Fruit fly (Drosophila melanogaster) whole organism, embryonic: Measurements from ENCODE around the gene CG33695.
A peak's percentile ranks its signal among the peaks of the same experiment; 100 is the strongest.

Experiments used
- Abd-B ChIP-seq: fragments of 200-800 bp; sonication (Bioruptor generic); optimal IDR thresholded peaks from 2 replicates; lab custom pipeline; 2018; ENCODE audit warnings: missing biosample characterization, mild to moderate bottlenecking, missing genetic modification characterization, moderate library complexity
- CG10366 ChIP-seq: fragments of 200-800 bp; sonication (Bioruptor generic); IDR thresholded peaks from 2 replicates; pipeline ENCODE4 v1.3.6; 2022; ENCODE audit warnings: missing biosample characterization, missing genetic modification characterization
- CG10543 ChIP-seq: fragments of 200-800 bp; sonication (Bioruptor generic); optimal IDR thresholded peaks from 3 replicates; lab custom pipeline; 2017; ENCODE audit warnings: missing biosample characterization, mild to moderate bottlenecking, missing genetic modification characterization, moderate library complexity
- CG12769 ChIP-seq: fragments of 200-800 bp; sonication (Bioruptor generic); optimal IDR thresholded peaks from 2 replicates; lab custom pipeline; 2019; ENCODE audit warnings: missing biosample characterization, mild to moderate bottlenecking, missing genetic modification characterization, moderate library complexity
- CG14667 ChIP-seq: fragments of 200-800 bp; sonication (Bioruptor generic); IDR thresholded peaks from 2 replicates; pipeline ENCODE4 v1.3.6; 2022; ENCODE audit warnings: missing biosample characterization, missing genetic modification characterization
- CG15269 ChIP-seq: fragments of 200-800 bp; sonication (Bioruptor generic); optimal IDR thresholded peaks from 2 replicates; lab custom pipeline; 2018; ENCODE audit warnings: missing biosample characterization, mild to moderate bottlenecking, missing genetic modification characterization, moderate library complexity
- CG16813 ChIP-seq: fragments of 200-800 bp; sonication (Bioruptor generic); IDR thresholded peaks from 3 replicates; pipeline ENCODE4 v1.3.6; 2022; ENCODE audit warnings: missing biosample characterization, missing genetic modification characterization; ENCODE audit not compliant: partially characterized antibody
- CG18619 ChIP-seq: fragments of 200-800 bp; sonication (Bioruptor generic); optimal IDR thresholded peaks from 3 replicates; lab custom pipeline; 2017; ENCODE audit warnings: missing biosample characterization, mild to moderate bottlenecking, missing genetic modification characterization
- CG2889 ChIP-seq: fragments of 200-800 bp; sonication (Bioruptor generic); IDR thresholded peaks from 3 replicates; pipeline ENCODE4 v1.3.6; 2022; ENCODE audit warnings: missing biosample characterization, missing genetic modification characterization
- CG5180 ChIP-seq: fragments of 200-800 bp; sonication (Bioruptor generic); optimal IDR thresholded peaks from 3 replicates; lab custom pipeline; 2017; ENCODE audit warnings: missing biosample characterization, missing genetic modification characterization, mild to moderate bottlenecking, moderate library complexity, missing genetic modification reagents
- CG7271 ChIP-seq: fragments of 200-800 bp; sonication (Bioruptor generic); optimal IDR thresholded peaks from 2 replicates; lab custom pipeline; 2018; ENCODE audit warnings: missing biosample characterization, mild to moderate bottlenecking, missing genetic modification characterization, moderate library complexity
- CG7357 ChIP-seq: fragments of 200-800 bp; sonication (Bioruptor generic); IDR thresholded peaks from 3 replicates; pipeline ENCODE4 v1.3.6; 2022; ENCODE audit warnings: missing biosample characterization, missing genetic modification characterization
- CG7963 ChIP-seq: fragments of 200-800 bp; sonication (Bioruptor generic); IDR thresholded peaks from 3 replicates; pipeline ENCODE4 v1.3.6; 2022; ENCODE audit warnings: missing biosample characterization, missing genetic modification characterization; ENCODE audit not compliant: partially characterized antibody
- CG8924 ChIP-seq: fragments of 200-800 bp; optimal IDR thresholded peaks from 3 replicates; lab custom pipeline; 2019; ENCODE audit warnings: missing biosample characterization, mild to moderate bottlenecking, missing genetic modification characterization, moderate library complexity
- D19A ChIP-seq: fragments of 200-800 bp; optimal IDR thresholded peaks from 3 replicates; lab custom pipeline; 2019; ENCODE audit warnings: missing biosample characterization, mild to moderate bottlenecking, missing genetic modification characterization, moderate library complexity
- Deaf1 ChIP-seq: fragments of 200-800 bp; optimal IDR thresholded peaks from 3 replicates; lab custom pipeline; 2019; ENCODE audit warnings: missing biosample characterization, mild to moderate bottlenecking, missing genetic modification characterization, moderate library complexity
- Ets97D ChIP-seq: fragments of 200-800 bp; sonication (Bioruptor generic); optimal IDR thresholded peaks from 3 replicates; lab custom pipeline; 2016; ENCODE audit warnings: missing biosample characterization, missing genetic modification characterization
- Fer3 ChIP-seq: fragments of 200-800 bp; sonication (Bioruptor generic); optimal IDR thresholded peaks from 2 replicates; lab custom pipeline; 2018; ENCODE audit warnings: missing biosample characterization, mild to moderate bottlenecking, missing genetic modification characterization, moderate library complexity
- Nf-YB ChIP-seq: fragments of 200-800 bp; sonication (Bioruptor generic); optimal IDR thresholded peaks from 3 replicates; lab custom pipeline; 2019; ENCODE audit warnings: missing biosample characterization, mild to moderate bottlenecking, missing genetic modification characterization, moderate library complexity
- Nf-YC ChIP-seq: fragments of 200-800 bp; optimal IDR thresholded peaks from 3 replicates; lab custom pipeline; 2019; ENCODE audit warnings: missing biosample characterization, mild to moderate bottlenecking, missing genetic modification characterization, moderate library complexity
- Pdp1 ChIP-seq, 2 experiments: fragments of 200-800 bp; sonication (Bioruptor generic); optimal IDR thresholded peaks; 3 replicates each; lab custom pipeline; 2016; ENCODE audit warnings: missing biosample characterization in 2 of 2, missing genetic modification characterization in 2 of 2, mild to moderate bottlenecking in 1 of 2, moderate library complexity in 1 of 2
- ab ChIP-seq: fragments of 200-800 bp; sonication (Bioruptor generic); optimal IDR thresholded peaks from 2 replicates; lab custom pipeline; 2016; ENCODE audit warnings: missing biosample characterization, missing genetic modification characterization
- btn ChIP-seq: fragments of 200-800 bp; sonication (Bioruptor generic); optimal IDR thresholded peaks from 2 replicates; lab custom pipeline; 2016; ENCODE audit warnings: missing biosample characterization, missing genetic modification characterization
- cg ChIP-seq: fragments of 200-800 bp; sonication (Bioruptor generic); optimal IDR thresholded peaks from 3 replicates; lab custom pipeline; 2019; ENCODE audit warnings: missing biosample characterization, mild to moderate bottlenecking, missing genetic modification characterization, moderate library complexity
- chinmo ChIP-seq: fragments of 200-800 bp; sonication (Bioruptor generic); IDR thresholded peaks from 4 replicates; pipeline ENCODE4 v1.3.6; 2022; ENCODE audit warnings: missing biosample characterization, missing genetic modification characterization; ENCODE audit not compliant: partially characterized antibody
- crol ChIP-seq: fragments of 200-800 bp; sonication (Bioruptor generic); IDR thresholded peaks from 2 replicates; pipeline ENCODE4 v1.3.6; 2022; ENCODE audit warnings: missing biosample characterization, missing genetic modification characterization
- dm ChIP-seq: fragments of 200-800 bp; sonication (Bioruptor generic); optimal IDR thresholded peaks from 3 replicates; lab custom pipeline; 2016; ENCODE audit warnings: missing biosample characterization, missing genetic modification characterization
- dmrt99B ChIP-seq: fragments of 200-800 bp; sonication (Bioruptor generic); optimal IDR thresholded peaks from 2 replicates; lab custom pipeline; 2018; ENCODE audit warnings: missing biosample characterization, mild to moderate bottlenecking, missing genetic modification characterization, moderate library complexity
- gce ChIP-seq: fragments of 200-800 bp; sonication (Bioruptor generic); IDR thresholded peaks from 3 replicates; pipeline ENCODE4 v1.3.6; 2022; ENCODE audit warnings: missing biosample characterization, missing genetic modification characterization
- grn ChIP-seq: fragments of 200-800 bp; sonication (Bioruptor generic); optimal IDR thresholded peaks from 3 replicates; lab custom pipeline; 2017; ENCODE audit warnings: missing biosample characterization, missing genetic modification characterization
- jing ChIP-seq: fragments of 200-800 bp; sonication (Bioruptor generic); optimal IDR thresholded peaks from 2 replicates; lab custom pipeline; 2018; ENCODE audit warnings: missing biosample characterization, mild to moderate bottlenecking, missing genetic modification characterization
- knrl ChIP-seq: fragments of 200-800 bp; sonication (Bioruptor generic); IDR thresholded peaks from 3 replicates; pipeline ENCODE4 v1.3.6; 2022; ENCODE audit warnings: missing biosample characterization, missing genetic modification characterization; ENCODE audit not compliant: partially characterized antibody
- mld ChIP-seq: fragments of 200-800 bp; sonication (Bioruptor generic); IDR thresholded peaks from 3 replicates; pipeline ENCODE4 v1.3.6; 2022; ENCODE audit warnings: missing biosample characterization, missing genetic modification characterization; ENCODE audit not compliant: partially characterized antibody
- oc ChIP-seq: fragments of 200-800 bp; sonication (Bioruptor generic); optimal IDR thresholded peaks from 2 replicates; lab custom pipeline; 2018; ENCODE audit warnings: missing biosample characterization, mild to moderate bottlenecking, missing genetic modification characterization, moderate library complexity
- psq ChIP-seq: fragments of 200-800 bp; sonication (Bioruptor generic); optimal IDR thresholded peaks from 2 replicates; lab custom pipeline; 2017; ENCODE audit warnings: missing biosample characterization, missing genetic modification characterization
- sd ChIP-seq: fragments of 200-800 bp; sonication (Bioruptor generic); optimal IDR thresholded peaks from 3 replicates; lab custom pipeline; 2018; ENCODE audit warnings: missing biosample characterization, mild to moderate bottlenecking, missing genetic modification characterization, moderate library complexity
- sisA ChIP-seq: fragments of 200-800 bp; sonication (Bioruptor generic); IDR thresholded peaks from 2 replicates; pipeline ENCODE4 v1.3.6; 2022; ENCODE audit warnings: missing biosample characterization, missing genetic modification characterization
- slbo ChIP-seq: fragments of 200-800 bp; sonication (Bioruptor generic); IDR thresholded peaks from 2 replicates; pipeline ENCODE4 v1.3.6; 2022; ENCODE audit warnings: missing biosample characterization, missing genetic modification characterization
- sqz ChIP-seq: fragments of 200-800 bp; sonication (Bioruptor generic); optimal IDR thresholded peaks from 3 replicates; lab custom pipeline; 2018; ENCODE audit warnings: missing biosample characterization, mild to moderate bottlenecking, missing genetic modification characterization
- sr ChIP-seq: fragments of 200-800 bp; sonication (Bioruptor generic); IDR thresholded peaks from 3 replicates; pipeline ENCODE4 v1.3.6; 2022; ENCODE audit warnings: missing biosample characterization, missing genetic modification characterization
- unpg ChIP-seq: fragments of 200-800 bp; sonication (Bioruptor generic); optimal IDR thresholded peaks from 3 replicates; lab custom pipeline; 2018; ENCODE audit warnings: missing biosample characterization, mild to moderate bottlenecking, missing genetic modification characterization, moderate library complexity
- vvl ChIP-seq: fragments of 200-800 bp; sonication (Bioruptor generic); IDR thresholded peaks from 2 replicates; pipeline ENCODE4 v1.3.6; 2022; ENCODE audit warnings: missing biosample characterization, missing genetic modification characterization
- yki ChIP-seq: fragments of >200 bp; optimal IDR thresholded peaks from 3 replicates; lab custom pipeline; 2018

Gene CG33695

DNA sequence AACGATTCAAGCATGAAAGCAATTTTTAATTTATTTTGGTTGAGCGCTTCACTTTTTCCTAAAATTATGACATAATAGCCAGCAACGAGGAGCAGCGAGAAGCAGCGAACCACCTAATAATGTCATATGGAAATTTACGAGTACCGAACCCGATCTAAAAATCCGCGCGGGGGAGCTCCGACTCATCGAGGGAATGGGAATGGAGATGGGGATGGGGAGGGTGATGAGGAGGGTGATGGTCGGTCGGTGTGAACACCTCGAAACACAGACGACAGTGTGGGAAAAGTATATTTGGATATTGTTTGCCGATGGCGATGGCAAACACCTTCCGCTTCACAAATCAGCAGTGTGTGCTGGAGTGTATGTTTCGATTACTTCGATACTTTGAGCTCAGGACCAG is 49.8 kb upstream of the CG33695 start (continued):
- TF ChIP-seq CG2889, result no peak
- no peak for TF ChIP-seq CG7271 (tag; lab: Kevin White, UChicago)
- TF ChIP-seq unpg (GFP tag; lab: Kevin White, UChicago), result no peak
- TF ChIP-seq gce (GFP tag; lab: Robert Waterston, UW), result no peak
- no peak for TF ChIP-seq yki (lab: Kevin White, UChicago)
- TF ChIP-seq CG10366 (GFP tag; lab: Robert Waterston, UW), result no peak
- TF ChIP-seq D19A, result peak; percentile 53
- TF ChIP-seq chinmo (GFP tag; lab: Robert Waterston, UW), result no peak
- peak in 1 of 2 experiments; percentile 57 for TF ChIP-seq Pdp1 (GFP tag; optimal IDR thresholded peaks at IDR 0.05; lab: Kevin White, UChicago)
- TF ChIP-seq Fer3 (tag; lab: Kevin White, UChicago), result no peak
- TF ChIP-seq CG7963 (GFP tag; lab: Robert Waterston, UW), result no peak
- no peak for TF ChIP-seq CG16813 (GFP tag; lab: Robert Waterston, UW)
- TF ChIP-seq mld (GFP tag; lab: Robert Waterston, UW), result no peak
- no peak for TF ChIP-seq btn
- TF ChIP-seq dm (GFP tag; lab: Kevin White, UChicago), result no peak
- no peak for TF ChIP-seq knrl (GFP tag; lab: Robert Waterston, UW)
- no peak for TF ChIP-seq CG10543 (GFP tag; lab: Kevin White, UChicago)

DNA sequence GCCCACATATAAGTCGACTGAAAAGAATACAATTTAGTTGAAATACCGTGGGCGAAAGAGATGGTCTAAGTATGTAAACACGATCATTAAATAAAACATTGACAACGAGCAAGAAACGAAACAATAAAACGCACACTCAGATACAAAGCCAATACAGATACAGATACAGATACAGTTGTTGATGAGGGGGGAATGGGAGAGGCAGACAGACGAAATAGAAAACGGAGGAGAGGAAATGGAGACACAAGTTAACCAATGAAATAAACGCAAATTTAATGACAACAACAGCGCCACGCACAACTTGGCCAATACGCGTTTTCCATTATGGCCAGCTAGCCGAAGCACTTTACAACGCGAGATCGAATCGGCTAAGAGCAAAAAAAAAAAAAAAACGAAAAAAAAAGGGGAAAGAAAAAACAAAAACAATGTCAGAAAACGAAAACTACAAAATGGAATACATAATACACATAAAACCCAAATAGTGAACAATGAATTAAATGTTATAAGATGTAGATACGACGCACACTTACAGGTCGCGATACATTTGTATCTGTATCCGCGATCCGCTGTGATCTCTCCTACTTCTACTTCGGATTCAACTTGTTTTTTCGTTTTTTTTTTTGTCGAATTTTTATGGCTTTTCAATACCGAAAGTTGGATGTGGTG is 48.8 kb upstream of the CG33695 start:
- TF ChIP-seq CG7357 (GFP tag; lab: Robert Waterston, UW), result no peak
- peak; percentile 40 for TF ChIP-seq CG15269
- no peak for TF ChIP-seq CG18619
- TF ChIP-seq Abd-B (GFP tag; lab: Kevin White, UChicago), result peak; percentile 12
- TF ChIP-seq cg, result peak; percentile 72
- TF ChIP-seq sd (tag; lab: Kevin White, UChicago), result peak; percentile 28
- peak; percentile 56 for TF ChIP-seq psq (GFP tag; lab: Kevin White, UChicago)
- peak; percentile 4; the same call in 1 of the 3 replicates for TF ChIP-seq sr (GFP tag; lab: Robert Waterston, UW)
- TF ChIP-seq CG8924 (tag; lab: Kevin White, UChicago), result peak; percentile 43
- peak; percentile 63 for TF ChIP-seq CG12769 (tag; lab: Kevin White, UChicago)
- no peak for TF ChIP-seq CG14667 (GFP tag; lab: Robert Waterston, UW)
- TF ChIP-seq Deaf1 (tag; lab: Kevin White, UChicago), result peak; percentile 65
- peak; percentile 73 for TF ChIP-seq sqz (GFP tag; lab: Kevin White, UChicago)
- peak; percentile 65; the same call in 1 of the 4 replicates for TF ChIP-seq chinmo (GFP tag; lab: Robert Waterston, UW)
- peak; percentile 19 for TF ChIP-seq CG5180 (GFP tag; lab: Kevin White, UChicago)
- TF ChIP-seq Nf-YB, result peak; percentile 90
- no peak for TF ChIP-seq jing (GFP tag; lab: Kevin White, UChicago)
- TF ChIP-seq Nf-YC (tag; lab: Kevin White, UChicago), result peak; percentile 95
- TF ChIP-seq slbo (GFP tag; lab: Robert Waterston, UW), result no peak
- peak; percentile 50; the same call in 1 of the 2 replicates for TF ChIP-seq vvl (GFP tag; lab: Robert Waterston, UW)
- TF ChIP-seq CG10543 (GFP tag; lab: Kevin White, UChicago), result peak; percentile 4
- TF ChIP-seq ab (GFP tag; lab: Kevin White, UChicago), result peak; percentile 75
- TF ChIP-seq crol, result peak; percentile 85
- TF ChIP-seq dmrt99B (tag; lab: Kevin White, UChicago), result no peak
- no peak for TF ChIP-seq Ets97D
- TF ChIP-seq oc (tag; lab: Kevin White, UChicago), result peak; percentile 14
- peak; percentile 50 for TF ChIP-seq grn (GFP tag; lab: Kevin White, UChicago)
- TF ChIP-seq sisA (GFP tag; lab: Robert Waterston, UW), result no peak
- TF ChIP-seq, all 482 proteins: peak for 20
